Fruit fly (Drosophila melanogaster) S2 (cell line): ENCODE data around the gene CG31676.

Source experiments
- CG8478 ChIP-seq: fragments of >200 bp; optimal IDR thresholded peaks from 2 replicates; lab custom pipeline; 2018
- CTCF ChIP-seq, 2 experiments: fragments of >200 bp; optimal IDR thresholded peaks; 2 replicates each; lab custom pipeline; 2018

DNA sequence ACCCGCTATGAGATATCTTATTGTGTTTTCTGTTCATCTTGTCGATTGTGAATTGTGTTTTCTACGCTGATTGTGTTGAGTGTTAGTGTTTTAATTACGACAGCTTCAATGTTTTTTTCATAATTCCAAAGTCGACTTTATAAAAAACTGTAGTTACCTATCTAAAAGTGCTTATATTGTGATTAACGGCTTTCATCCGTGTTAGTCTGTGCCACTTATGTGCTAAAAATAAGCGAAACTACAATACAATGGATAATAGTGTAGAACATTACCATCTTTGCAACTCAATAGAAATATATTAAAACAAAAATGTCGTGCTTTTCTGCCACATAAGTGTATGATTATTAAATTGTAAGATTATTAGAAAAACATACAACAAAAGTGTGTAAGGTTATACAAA is 24.4 kb upstream of the CG31676 start, which contains the start of gene CG33322:
- no peak for TF ChIP-seq CTCF (optimal IDR thresholded peaks at IDR 0.05; lab: Kevin White, UChicago)
- no peak for TF ChIP-seq CG8478 (lab: Kevin White, UChicago)
